Worm (Caenorhabditis elegans): ENCODE results near the gene Y46B2A.4.

DNA sequence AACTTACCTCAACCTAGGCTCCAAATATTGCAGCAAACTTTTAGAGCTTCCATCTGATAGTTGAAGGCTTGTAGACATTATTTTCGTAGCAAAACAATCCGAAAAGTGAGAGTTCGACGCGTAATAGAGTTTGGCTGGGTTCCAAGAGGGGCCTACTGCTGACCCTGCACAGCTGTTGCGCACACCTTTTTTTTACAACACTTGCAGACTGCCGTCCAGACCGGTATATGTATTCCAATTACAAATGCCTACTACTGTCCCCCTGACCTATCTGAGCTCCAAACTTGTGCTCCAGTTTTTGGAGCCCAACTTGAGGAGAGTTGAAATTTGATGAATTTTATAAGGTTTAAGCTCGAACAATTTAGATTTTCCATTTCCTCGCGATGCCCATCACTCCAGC is 47.9 kb downstream of the Y46B2A.4 start, which contains the start of the genes fbxc-24 and fbxc-27:
- TF ChIP-seq him-1 (tag; optimal IDR thresholded peaks at IDR 0.05): no peak
- TF ChIP-seq dao-5 (tag; optimal IDR thresholded peaks at IDR 0.05): no peak
- TF ChIP-seq W03F9.2 (tag; optimal IDR thresholded peaks at IDR 0.05): no peak

All from whole organism, L4/young adult.